Worm (Caenorhabditis elegans) whole organism, L1 larva: ENCODE measurements around the gene nhr-91.

Source experiments
- C04F5.9 ChIP-seq: sonication (generic microtip); optimal IDR thresholded peaks from 2 replicates; lab custom pipeline; 2016; ENCODE audit warnings: missing genetic modification characterization, missing compliant biosample characterization
- alr-1 ChIP-seq: fragments of 200-800 bp; sonication (Bioruptor generic); optimal IDR thresholded peaks from 2 replicates; lab custom pipeline; 2018; ENCODE audit warnings: borderline replicate concordance, mild to moderate bottlenecking, missing genetic modification characterization, missing compliant biosample characterization
- ceh-8 ChIP-seq: fragments of 200-800 bp; sonication (Bioruptor generic); optimal IDR thresholded peaks from 2 replicates; lab custom pipeline; 2018; ENCODE audit warnings: mild to moderate bottlenecking, missing genetic modification characterization, moderate library complexity, missing compliant biosample characterization
- ceh-82 ChIP-seq, 3 experiments: fragments of 150-350 bp in 1 of 3; sonication (generic microtip) in 2 of 3; optimal IDR thresholded peaks; 2 replicates each; lab custom pipeline; 2014 to 2017; ENCODE audit warnings: missing biosample characterization in 3 of 3, missing genetic modification characterization in 3 of 3
- ceh-88 ChIP-seq: fragments of 200-800 bp; sonication (Bioruptor generic); IDR thresholded peaks from 2 replicates; pipeline ENCODE4 v1.3.6; 2022; ENCODE audit warnings: missing genetic modification characterization, missing compliant biosample characterization
- ceh-90 ChIP-seq: sonication (generic microtip); optimal IDR thresholded peaks from 2 replicates; lab custom pipeline; 2016; ENCODE audit warnings: missing genetic modification characterization, missing compliant biosample characterization
- ces-1 ChIP-seq: fragments of 150-350 bp; optimal IDR thresholded peaks from 2 replicates; lab custom pipeline; 2014; ENCODE audit warnings: missing biosample characterization, missing genetic modification reagents, missing genetic modification characterization
- dpl-1 ChIP-seq, 3 experiments: fragments of 150-350 bp in 2 of 3; sonication (generic microtip) in 1 of 3; optimal IDR thresholded peaks; 2 replicates each; lab custom pipeline; 2014 to 2017; ENCODE audit warnings: missing biosample characterization in 3 of 3, missing genetic modification characterization in 3 of 3, missing genetic modification reagents in 3 of 3
- efl-3 ChIP-seq: fragments of 200-800 bp; sonication (Bioruptor generic); optimal IDR thresholded peaks from 2 replicates; lab custom pipeline; 2018; ENCODE audit warnings: mild to moderate bottlenecking, missing genetic modification characterization, missing compliant biosample characterization
- elt-3 ChIP-seq, 6 experiments: fragments of 150-350 bp in 1 of 6; sonication (generic microtip); optimal IDR thresholded peaks; 2 replicates each; lab custom pipeline; 2017 to 2018; ENCODE audit warnings: missing biosample characterization in 6 of 6, missing genetic modification characterization in 6 of 6, inconsistent platforms in 1 of 6
- ets-5 ChIP-seq: fragments of 200-800 bp; sonication (Bioruptor generic); IDR thresholded peaks from 2 replicates; pipeline ENCODE4 v1.3.6; 2022; ENCODE audit warnings: missing genetic modification characterization, missing compliant biosample characterization
- fkh-4 ChIP-seq: sonication (generic microtip); optimal IDR thresholded peaks from 2 replicates; lab custom pipeline; 2016; ENCODE audit warnings: missing compliant biosample characterization, missing genetic modification characterization, borderline replicate concordance
- grh-1 ChIP-seq: fragments of 200-800 bp; sonication (Bioruptor generic); IDR thresholded peaks from 2 replicates; pipeline ENCODE4 v1.3.6; 2022; ENCODE audit warnings: missing genetic modification reagents, missing genetic modification characterization, missing compliant biosample characterization
- hpl-2 ChIP-seq: fragments of 150-350 bp; optimal IDR thresholded peaks from 2 replicates; lab custom pipeline; 2014; ENCODE audit warnings: missing biosample characterization, missing genetic modification reagents, missing genetic modification characterization
- irx-1 ChIP-seq: sonication (generic microtip); optimal IDR thresholded peaks from 2 replicates; lab custom pipeline; 2016; ENCODE audit warnings: missing genetic modification characterization, missing compliant biosample characterization
- isw-1 ChIP-seq: fragments of 200-800 bp; sonication (Bioruptor generic); IDR thresholded peaks from 2 replicates; pipeline ENCODE4 v1.3.6; 2022; ENCODE audit warnings: missing genetic modification characterization, missing compliant biosample characterization
- lin-14 ChIP-seq: fragments of 200-800 bp; sonication (Bioruptor generic); optimal IDR thresholded peaks from 2 replicates; lab custom pipeline; 2018; ENCODE audit warnings: mild to moderate bottlenecking, missing genetic modification characterization, moderate library complexity, missing compliant biosample characterization
- lsy-2 ChIP-seq, 2 experiments: fragments of 150-350 bp; optimal IDR thresholded peaks; 2 replicates each; lab custom pipeline; 2014; ENCODE audit warnings: missing biosample characterization in 2 of 2, missing genetic modification characterization in 2 of 2
- mdl-1 ChIP-seq, 2 experiments: fragments of 150-350 bp; optimal IDR thresholded peaks; 2 replicates each; lab custom pipeline; 2014 to 2017; ENCODE audit warnings: missing biosample characterization in 2 of 2, missing genetic modification characterization in 2 of 2, inconsistent platforms in 1 of 2
- mef-2 ChIP-seq: fragments of 150-350 bp; optimal IDR thresholded peaks from 2 replicates; lab custom pipeline; 2014; ENCODE audit warnings: missing biosample characterization, missing genetic modification characterization
- mep-1 ChIP-seq: fragments of 150-350 bp; optimal IDR thresholded peaks from 2 replicates; lab custom pipeline; 2014; ENCODE audit warnings: missing biosample characterization, missing genetic modification characterization
- nhr-19 ChIP-seq: fragments of 200-800 bp; sonication (Bioruptor generic); conservative IDR thresholded peaks from 2 replicates; pipeline ENCODE4 v1.3.6; 2022; ENCODE audit warnings: missing genetic modification characterization, missing compliant biosample characterization
- nhr-20 ChIP-seq: sonication (generic microtip); optimal IDR thresholded peaks from 2 replicates; lab custom pipeline; 2016; ENCODE audit warnings: mild to moderate bottlenecking, missing genetic modification characterization, missing compliant biosample characterization
- nhr-47 ChIP-seq: sonication (generic microtip); optimal IDR thresholded peaks from 2 replicates; lab custom pipeline; 2016; ENCODE audit warnings: mild to moderate bottlenecking, missing genetic modification characterization, moderate library complexity, missing compliant biosample characterization
- nhr-76 ChIP-seq: sonication (generic microtip); optimal IDR thresholded peaks from 2 replicates; lab custom pipeline; 2017; ENCODE audit warnings: missing biosample characterization, missing genetic modification characterization
- nhr-77 ChIP-seq: fragments of 150-350 bp; optimal IDR thresholded peaks from 2 replicates; lab custom pipeline; 2014; ENCODE audit warnings: missing biosample characterization, missing genetic modification characterization
- nhr-85 ChIP-seq: sonication (generic microtip); peaks from one replicate; lab custom pipeline; 2016; ENCODE audit warnings: missing genetic modification characterization, inconsistent platforms, missing compliant biosample characterization
- pqm-1 ChIP-seq: sonication (generic microtip); optimal IDR thresholded peaks from 3 replicates; lab custom pipeline; 2017; ENCODE audit warnings: missing biosample characterization, missing genetic modification characterization
- snu-23 ChIP-seq: sonication (generic microtip); optimal IDR thresholded peaks from 2 replicates; lab custom pipeline; 2016; ENCODE audit warnings: missing genetic modification characterization, missing compliant biosample characterization
- sptf-1 ChIP-seq: fragments of 150-350 bp; optimal IDR thresholded peaks from 2 replicates; lab custom pipeline; 2014; ENCODE audit warnings: missing biosample characterization, missing genetic modification characterization
- sup-37 ChIP-seq: fragments of 200-800 bp; sonication (Bioruptor generic); optimal IDR thresholded peaks from 2 replicates; lab custom pipeline; 2018; ENCODE audit warnings: mild to moderate bottlenecking, missing genetic modification characterization, missing compliant biosample characterization
- tbx-2 ChIP-seq: sonication (generic microtip); optimal IDR thresholded peaks from 2 replicates; lab custom pipeline; 2016; ENCODE audit warnings: missing genetic modification characterization, missing compliant biosample characterization
- tlp-1 ChIP-seq: fragments of 150-350 bp; optimal IDR thresholded peaks from 2 replicates; lab custom pipeline; 2014; ENCODE audit warnings: missing biosample characterization, missing genetic modification characterization
- unc-30 ChIP-seq: sonication (generic microtip); optimal IDR thresholded peaks from 2 replicates; lab custom pipeline; 2017; ENCODE audit warnings: missing biosample characterization, missing genetic modification characterization
- unc-86 ChIP-seq: sonication (generic microtip); optimal IDR thresholded peaks from 2 replicates; lab custom pipeline; 2016; ENCODE audit warnings: missing genetic modification characterization, missing compliant biosample characterization
- vab-15 ChIP-seq: sonication (generic microtip); optimal IDR thresholded peaks from 2 replicates; lab custom pipeline; 2017; ENCODE audit warnings: missing genotype, mild to moderate bottlenecking, missing genetic modification characterization, missing compliant biosample characterization
- xbp-1 ChIP-seq: sonication (generic microtip); optimal IDR thresholded peaks from 2 replicates; lab custom pipeline; 2016; ENCODE audit warnings: missing genetic modification characterization, missing compliant biosample characterization
- ztf-11 ChIP-seq, 2 experiments: sonication (generic microtip); optimal IDR thresholded peaks; 2 replicates each; lab custom pipeline; 2016 to 2017; ENCODE audit warnings: missing genetic modification characterization in 2 of 2, missing biosample characterization in 1 of 2, missing compliant biosample characterization in 1 of 2

The nhr-91 gene

ce11 chrX:15328343-15328742 lies 19.2 kb downstream of the nhr-91 start:
- TF ChIP-seq ceh-90 (tag; lab: Kevin White, UChicago) (no peak), irx-1 (tag; lab: Kevin White, UChicago) (no peak), unc-30 (tag; lab: Kevin White, UChicago) (no peak), fkh-4 (tag; lab: Kevin White, UChicago) (no peak), unc-86 (tag; lab: Kevin White, UChicago) (no peak), nhr-85 (tag; lab: Kevin White, UChicago) (peak; percentile 72), hpl-2 (GFP tag; lab: Kevin White, UChicago) (no peak)

ce11 chrX:15330664-15331063 lies 21.5 kb downstream of the nhr-91 start, which contains the start of gene Y15E3A.4:
Y15E3A.4 (plus strand) TSS chrX:15330964.
- TF ChIP-seq pqm-1: no peak
- no peak for TF ChIP-seq hpl-2 (GFP tag; lab: Kevin White, UChicago)
- no peak for TF ChIP-seq ztf-11 (tag; optimal IDR thresholded peaks at IDR 0.05; lab: Kevin White, UChicago)
- no peak for TF ChIP-seq efl-3
- TF ChIP-seq unc-30 (tag; lab: Kevin White, UChicago): no peak
- TF ChIP-seq tbx-2 (tag; lab: Kevin White, UChicago): no peak
- TF ChIP-seq ceh-88: no peak
- no peak for TF ChIP-seq alr-1 (tag; lab: Kevin White, UChicago)
- no peak for TF ChIP-seq elt-3 (tag; optimal IDR thresholded peaks at IDR 0.05; lab: Kevin White, UChicago)
- no peak for TF ChIP-seq C04F5.9 (tag; lab: Kevin White, UChicago)
- TF ChIP-seq vab-15: no peak
- no peak for TF ChIP-seq snu-23 (GFP tag; lab: Kevin White, UChicago)
- TF ChIP-seq tlp-1 (tag; lab: Kevin White, UChicago): no peak
- TF ChIP-seq ets-5: no peak
- TF ChIP-seq nhr-47 (tag; lab: Kevin White, UChicago): no peak
- no peak for TF ChIP-seq ces-1 (GFP tag; lab: Kevin White, UChicago)
- TF ChIP-seq nhr-20 (tag; lab: Kevin White, UChicago): no peak

ce11 chrX:15334897-15335296 lies 25.7 kb downstream of the nhr-91 start:
- TF ChIP-seq lsy-2 (tag; optimal IDR thresholded peaks at IDR 0.05; lab: Kevin White, UChicago): peak in 1 of 2 experiments; percentile 15
- no peak for TF ChIP-seq isw-1 (GFP tag; lab: Robert Waterston, UW)
- peak; percentile 53 for TF ChIP-seq nhr-77 (tag; lab: Kevin White, UChicago)
- peak; percentile 43 for TF ChIP-seq tbx-2 (tag; lab: Kevin White, UChicago)
- TF ChIP-seq nhr-20 (tag; lab: Kevin White, UChicago): peak; percentile 13
- peak in 1 of 2 experiments; percentile 23 for TF ChIP-seq mdl-1 (tag; optimal IDR thresholded peaks at IDR 0.05; lab: Kevin White, UChicago)
- TF ChIP-seq nhr-76 (tag; lab: Kevin White, UChicago): no peak
- 0 out of 2 replicates have a peak, but pooled peaks have one; percentile 9 for TF ChIP-seq grh-1
- peak; percentile 17 for TF ChIP-seq sup-37 (GFP tag; lab: Kevin White, UChicago)
- 0 out of 2 replicates have a peak, but pooled peaks have one; percentile 5 for TF ChIP-seq nhr-19 (GFP tag; lab: Robert Waterston, UW)
- TF ChIP-seq lin-14 (GFP tag; lab: Kevin White, UChicago): peak; percentile 63
- TF ChIP-seq, all 84 proteins: peak for 9

ce11 chrX:15335636-15336035 lies 26.5 kb downstream of the nhr-91 start:
- TF ChIP-seq sptf-1 (tag; lab: Kevin White, UChicago) (no peak), dpl-1 (GFP tag; optimal IDR thresholded peaks at IDR 0.05; lab: Kevin White, UChicago) (no peak), ceh-82 (tag; optimal IDR thresholded peaks at IDR 0.05; lab: Kevin White, UChicago) (no peak), pqm-1 (no peak), ets-5 (no peak), ceh-8 (GFP tag; lab: Kevin White, UChicago) (no peak), xbp-1 (tag; lab: Kevin White, UChicago) (no peak), mep-1 (no peak), mef-2 (tag; lab: Kevin White, UChicago) (no peak)
